Worm (Caenorhabditis elegans): ENCODE data around the gene larp-1.

Gene larp-1

ce11 chrIII:5013915-5014346, 3.5 kb downstream of the larp-1 start:
- TF ChIP-seq dve-1 (tag; optimal IDR thresholded peaks at IDR 0.05), result peak; percentile 38
- TF ChIP-seq lim-6 (tag; optimal IDR thresholded peaks at IDR 0.05), result peak; percentile 58
- TF ChIP-seq ceh-9 (tag; optimal IDR thresholded peaks at IDR 0.05), result no peak
- TF ChIP-seq ztf-16 (tag; optimal IDR thresholded peaks at IDR 0.05), result no peak
- TF ChIP-seq ttx-3 (tag; optimal IDR thresholded peaks at IDR 0.05), result no peak
- TF ChIP-seq ceh-48 (tag; optimal IDR thresholded peaks at IDR 0.05), result peak; percentile 43
- peak; percentile 83 for TF ChIP-seq syd-9 (tag; optimal IDR thresholded peaks at IDR 0.05)
- peak; percentile 39 for TF ChIP-seq fax-1 (tag; optimal IDR thresholded peaks at IDR 0.05)
- TF ChIP-seq elt-4 (tag; optimal IDR thresholded peaks at IDR 0.05), result no peak
- TF ChIP-seq madf-2 (tag; optimal IDR thresholded peaks at IDR 0.05), result peak; percentile 56
- peak; percentile 96 for TF ChIP-seq nfya-1 (tag; optimal IDR thresholded peaks at IDR 0.05)
- TF ChIP-seq pat-9 (tag; optimal IDR thresholded peaks at IDR 0.05), result no peak
- peak; percentile 91 for TF ChIP-seq ceh-34 (tag; optimal IDR thresholded peaks at IDR 0.05)
- TF ChIP-seq ceh-18 (tag; optimal IDR thresholded peaks at IDR 0.05), result peak; percentile 96
- TF ChIP-seq hlh-8 (tag; optimal IDR thresholded peaks at IDR 0.05), result peak; percentile 65
- TF ChIP-seq unc-42 (tag; optimal IDR thresholded peaks at IDR 0.05), result peak; percentile 96
- TF ChIP-seq ceh-45 (GFP tag; IDR thresholded peaks at IDR 0.05), result no peak
- TF ChIP-seq fkh-10 (GFP tag; optimal IDR thresholded peaks at IDR 0.05), result peak; percentile 35
- peak; percentile 74 for TF ChIP-seq ceh-19 (GFP tag; optimal IDR thresholded peaks at IDR 0.05)
- peak; percentile 73 for TF ChIP-seq hlh-30 (tag; optimal IDR thresholded peaks at IDR 0.05; ENCODE audit: insufficient read depth)
- TF ChIP-seq rnt-1 (tag; optimal IDR thresholded peaks at IDR 0.05), result peak; percentile 90
- TF ChIP-seq T23F11.4 (GFP tag; optimal IDR thresholded peaks at IDR 0.05), result peak; percentile 51
- peak; percentile 28 for TF ChIP-seq K09A11.1 (tag; optimal IDR thresholded peaks at IDR 0.05; ENCODE audit: insufficient read depth)
- TF ChIP-seq odd-2 (tag; optimal IDR thresholded peaks at IDR 0.05), result peak; percentile 29
- no peak for TF ChIP-seq hlh-15 (tag; optimal IDR thresholded peaks at IDR 0.05)
- peak; percentile 87 for TF ChIP-seq ceh-14 (tag; optimal IDR thresholded peaks at IDR 0.05)
- TF ChIP-seq hlh-6 (tag; optimal IDR thresholded peaks at IDR 0.05), result peak; percentile 54
- peak; percentile 70 for TF ChIP-seq pha-2 (tag; optimal IDR thresholded peaks at IDR 0.05)
- no peak for TF ChIP-seq unc-3 (GFP tag; conservative IDR thresholded peaks at IDR 0.05)
- TF ChIP-seq unc-3 (tag; optimal IDR thresholded peaks at IDR 0.05), result no peak
- TF ChIP-seq ets-4 (tag; optimal IDR thresholded peaks at IDR 0.05), result peak; percentile 84
- TF ChIP-seq pros-1 (tag; optimal IDR thresholded peaks at IDR 0.05), result peak; percentile 84
- TF ChIP-seq tbx-7 (tag; optimal IDR thresholded peaks at IDR 0.05), result no peak
- TF ChIP-seq ceh-22 (tag; optimal IDR thresholded peaks at IDR 0.05), result no peak
- TF ChIP-seq F13H6.1 (tag; optimal IDR thresholded peaks at IDR 0.05), result peak; percentile 86
- TF ChIP-seq ceh-24 (tag; optimal IDR thresholded peaks at IDR 0.05), result no peak
- TF ChIP-seq dmd-4 (tag; optimal IDR thresholded peaks at IDR 0.05; ENCODE audit: borderline replicate concordance), result peak; percentile 22
- TF ChIP-seq ref-2 (tag; optimal IDR thresholded peaks at IDR 0.05), result peak; percentile 92
- TF ChIP-seq lin-11 (tag; optimal IDR thresholded peaks at IDR 0.05), result no peak
- TF ChIP-seq fkh-6 (tag; optimal IDR thresholded peaks at IDR 0.05), result no peak
- TF ChIP-seq sox-4 (tag; optimal IDR thresholded peaks at IDR 0.05), result peak; percentile 32
- peak; percentile 51 for TF ChIP-seq pag-3 (tag; optimal IDR thresholded peaks at IDR 0.05; ENCODE audit: borderline replicate concordance)
- TF ChIP-seq zip-5 (tag; optimal IDR thresholded peaks at IDR 0.05), result no peak
- TF ChIP-seq pax-1 (tag; optimal IDR thresholded peaks at IDR 0.05), result peak; percentile 67
- TF ChIP-seq ceh-2 (tag; optimal IDR thresholded peaks at IDR 0.05), result peak; percentile 70
- TF ChIP-seq ahr-1 (tag; optimal IDR thresholded peaks at IDR 0.05), result no peak
- no peak for TF ChIP-seq che-1 (tag; optimal IDR thresholded peaks at IDR 0.05)
- no peak for TF ChIP-seq nhr-11 (tag; optimal IDR thresholded peaks at IDR 0.05)
- TF ChIP-seq unc-86 (tag; optimal IDR thresholded peaks at IDR 0.05), result no peak
- peak; percentile 53; the same call in 1 of the 2 replicates for TF ChIP-seq sox-2 (GFP tag; IDR thresholded peaks at IDR 0.05)
- peak; percentile 48 for TF ChIP-seq C08G9.2 (tag; optimal IDR thresholded peaks at IDR 0.05)
- TF ChIP-seq elt-2 (tag; optimal IDR thresholded peaks at IDR 0.05), result peak; percentile 20
- TF ChIP-seq mec-3 (tag; optimal IDR thresholded peaks at IDR 0.05; ENCODE audit: borderline replicate concordance), result peak; percentile 38
